Worm (Caenorhabditis elegans) whole organism, mixed stage, embryonic: ENCODE results near the gene C49A9.9.
"Not testable (repeated sequence)": the region's sequence is repeated elsewhere in the genome, so short reads cannot be mapped to it uniquely, and the experiment has no call there.

Source experiments
- M03D4.4 ChIP-seq: sonication (generic microtip); optimal IDR thresholded peaks from 2 replicates; lab custom pipeline; 2017; ENCODE audit warnings: mild to moderate bottlenecking, missing genetic modification characterization, missing compliant biosample characterization
- bed-3 ChIP-seq: fragments of 200-800 bp; sonication (Bioruptor generic); optimal IDR thresholded peaks from 3 replicates; lab custom pipeline; 2018; ENCODE audit warnings: mild to moderate bottlenecking, missing genetic modification characterization, moderate library complexity, missing compliant biosample characterization
- blmp-1 ChIP-seq: fragments of 150-350 bp; optimal IDR thresholded peaks from 2 replicates; lab custom pipeline; 2014; ENCODE audit warnings: missing biosample characterization, missing genetic modification characterization
- ces-1 ChIP-seq: fragments of 150-350 bp; optimal IDR thresholded peaks from 2 replicates; lab custom pipeline; 2014; ENCODE audit warnings: missing biosample characterization, missing genetic modification reagents, missing genetic modification characterization
- cnd-1 ChIP-seq: fragments of 200-800 bp; sonication (Bioruptor generic); optimal IDR thresholded peaks from 2 replicates; lab custom pipeline; 2018; ENCODE audit warnings: mild to moderate bottlenecking, missing genetic modification characterization, missing compliant biosample characterization
- drap-1 ChIP-seq: fragments of 200-800 bp; sonication (Bioruptor generic); optimal IDR thresholded peaks from 3 replicates; lab custom pipeline; 2018; ENCODE audit warnings: mild to moderate bottlenecking, missing genetic modification characterization, missing compliant biosample characterization
- elt-1 ChIP-seq: sonication (generic microtip); optimal IDR thresholded peaks from 2 replicates; lab custom pipeline; 2017; ENCODE audit warnings: missing genetic modification characterization, mild to moderate bottlenecking, missing compliant biosample characterization, antibody characterized with exemption, moderate library complexity, borderline replicate concordance; ENCODE audit not compliant: insufficient read depth
- elt-3 ChIP-seq: fragments of 150-350 bp; optimal IDR thresholded peaks from 2 replicates; lab custom pipeline; 2014; ENCODE audit warnings: missing biosample characterization, missing genetic modification characterization
- flh-1 ChIP-seq: fragments of 200-800 bp; sonication (Bioruptor generic); optimal IDR thresholded peaks from 2 replicates; lab custom pipeline; 2018; ENCODE audit warnings: mild to moderate bottlenecking, missing genetic modification characterization, moderate library complexity, missing compliant biosample characterization
- hlh-1 ChIP-seq: fragments of 150-350 bp; optimal IDR thresholded peaks from 2 replicates; lab custom pipeline; 2014; ENCODE audit warnings: missing biosample characterization, missing genetic modification reagents, missing genetic modification characterization
- lin-13 ChIP-seq: fragments of 150-350 bp; optimal IDR thresholded peaks from 2 replicates; lab custom pipeline; 2014; ENCODE audit warnings: missing biosample characterization, missing genetic modification characterization
- lin-32 ChIP-seq: fragments of 200-800 bp; sonication (Bioruptor generic); optimal IDR thresholded peaks from 2 replicates; lab custom pipeline; 2018; ENCODE audit warnings: mild to moderate bottlenecking, missing genetic modification characterization, missing compliant biosample characterization
- lsy-2 ChIP-seq: fragments of 150-350 bp; optimal IDR thresholded peaks from 2 replicates; lab custom pipeline; 2014; ENCODE audit warnings: missing biosample characterization, missing genetic modification characterization
- mab-5 ChIP-seq: fragments of 150-350 bp; optimal IDR thresholded peaks from 2 replicates; lab custom pipeline; 2014; ENCODE audit warnings: missing biosample characterization, missing genetic modification characterization
- mep-1 ChIP-seq: fragments of 150-350 bp; optimal IDR thresholded peaks from 2 replicates; lab custom pipeline; 2017; ENCODE audit warnings: missing biosample characterization, missing genetic modification reagents, missing genetic modification characterization, inconsistent platforms
- mls-2 ChIP-seq: sonication (generic microtip); optimal IDR thresholded peaks from 2 replicates; lab custom pipeline; 2016; ENCODE audit warnings: mild to moderate bottlenecking, missing genetic modification characterization, moderate library complexity, missing compliant biosample characterization
- nhr-12 ChIP-seq: fragments of 150-350 bp; optimal IDR thresholded peaks from 2 replicates; lab custom pipeline; 2014; ENCODE audit warnings: missing biosample characterization, missing genetic modification characterization
- nhr-237 ChIP-seq: fragments of 150-350 bp; optimal IDR thresholded peaks from 2 replicates; lab custom pipeline; 2014; ENCODE audit warnings: missing biosample characterization, missing genetic modification characterization
- nhr-28 ChIP-seq: fragments of 150-350 bp; optimal IDR thresholded peaks from 2 replicates; lab custom pipeline; 2014; ENCODE audit warnings: missing biosample characterization, missing genetic modification characterization
- nhr-76 ChIP-seq: sonication (generic microtip); optimal IDR thresholded peaks from 2 replicates; lab custom pipeline; 2017; ENCODE audit warnings: missing biosample characterization, missing genetic modification characterization
- pha-4 ChIP-seq: fragments of 150-350 bp; optimal IDR thresholded peaks from 2 replicates; lab custom pipeline; 2018; ENCODE audit warnings: missing biosample characterization, missing genetic modification reagents, missing genetic modification characterization
- sem-2 ChIP-seq: fragments of 200-800 bp; sonication (Bioruptor generic); optimal IDR thresholded peaks from 2 replicates; lab custom pipeline; 2018; ENCODE audit warnings: mild to moderate bottlenecking, missing genetic modification characterization, missing compliant biosample characterization
- snpc-4 ChIP-seq: fragments of 150-350 bp; optimal IDR thresholded peaks from 2 replicates; lab custom pipeline; 2014; ENCODE audit warnings: missing biosample characterization, missing genetic modification characterization
- sptf-1 ChIP-seq: sonication (generic microtip); optimal IDR thresholded peaks from 2 replicates; lab custom pipeline; 2017; ENCODE audit warnings: mild to moderate bottlenecking, missing genetic modification characterization, moderate library complexity, missing compliant biosample characterization
- tbx-8 ChIP-seq: fragments of 200-800 bp; sonication (Bioruptor generic); optimal IDR thresholded peaks from 2 replicates; lab custom pipeline; 2018; ENCODE audit warnings: mild to moderate bottlenecking, missing genetic modification characterization, moderate library complexity, missing compliant biosample characterization
- unc-120 ChIP-seq: sonication (generic microtip); optimal IDR thresholded peaks from 2 replicates; lab custom pipeline; 2017; ENCODE audit warnings: missing genetic modification characterization, missing compliant biosample characterization; ENCODE audit not compliant: poor library complexity, severe bottlenecking
- unc-39 ChIP-seq: fragments of 150-350 bp; optimal IDR thresholded peaks from 2 replicates; lab custom pipeline; 2014; ENCODE audit warnings: missing biosample characterization, missing genetic modification characterization
- unc-62 ChIP-seq: fragments of 150-350 bp; optimal IDR thresholded peaks from 2 replicates; lab custom pipeline; 2014; ENCODE audit warnings: missing biosample characterization, missing genetic modification reagents, missing genetic modification characterization
- zip-8 ChIP-seq: fragments of 150-350 bp; optimal IDR thresholded peaks from 2 replicates; lab custom pipeline; 2014; ENCODE audit warnings: missing biosample characterization, missing genetic modification characterization
- ztf-11 ChIP-seq: fragments of 150-350 bp; optimal IDR thresholded peaks from 2 replicates; lab custom pipeline; 2014; ENCODE audit warnings: missing biosample characterization, missing genetic modification characterization

Gene C49A9.9

ce11 chrIV:6237508-6238227 lies 20.5 kb downstream of the C49A9.9 start, which contains the start of the genes F58F9.6 and F58F9.8:
TSS of gene F58F9.6 (minus strand) at chrIV:6237608.
TSS of gene F58F9.8 (plus strand) at chrIV:6238177.
- TF ChIP-seq mep-1 (tag; lab: Kevin White, UChicago), result no peak
- no peak for TF ChIP-seq hlh-1 (tag; lab: Kevin White, UChicago)
- TF ChIP-seq sptf-1 (tag; lab: Kevin White, UChicago), result no peak
- TF ChIP-seq lin-13 (tag; lab: Kevin White, UChicago), result no peak
- no peak for TF ChIP-seq lsy-2
- TF ChIP-seq elt-1 (tag; lab: Kevin White, UChicago), result no peak
- TF ChIP-seq lin-32 (GFP tag; lab: Kevin White, UChicago), result no peak
- TF ChIP-seq unc-39 (tag; lab: Kevin White, UChicago), result no peak
- TF ChIP-seq unc-62 (GFP tag; lab: Kevin White, UChicago), result no peak
- TF ChIP-seq flh-1, result no peak
- TF ChIP-seq zip-8 (tag; lab: Kevin White, UChicago), result no peak
- TF ChIP-seq snpc-4 (tag; lab: Kevin White, UChicago), result no peak
- TF ChIP-seq mab-5 (tag; lab: Kevin White, UChicago), result no peak
- TF ChIP-seq elt-3, result no peak

ce11 chrIV:6239993-6240392 lies 22.8 kb downstream of the C49A9.9 start, which contains the start of gene F58F9.9:
TSS of gene F58F9.9 (plus strand) at chrIV:6240293.
- no peak for TF ChIP-seq elt-3
- TF ChIP-seq M03D4.4 (tag; lab: Kevin White, UChicago), result no peak
- no peak for TF ChIP-seq pha-4 (tag; lab: Kevin White, UChicago)
- TF ChIP-seq nhr-76 (tag; lab: Kevin White, UChicago), result no peak
- TF ChIP-seq hlh-1 (tag; lab: Kevin White, UChicago), result no peak
- no peak for TF ChIP-seq blmp-1 (tag; lab: Kevin White, UChicago)
- TF ChIP-seq cnd-1 (tag; lab: Kevin White, UChicago), result no peak

ce11 chrIV:6248486-6248885 lies 31.3 kb downstream of the C49A9.9 start, which contains the start of gene acox-3:
TSS of gene acox-3 (minus strand) at chrIV:6248492.
- TF ChIP-seq nhr-12 (tag; lab: Kevin White, UChicago) (no peak), ztf-11 (tag; lab: Kevin White, UChicago) (no peak), bed-3 (GFP tag; lab: Kevin White, UChicago) (no peak), mep-1 (tag; lab: Kevin White, UChicago) (no peak), sem-2 (GFP tag; lab: Kevin White, UChicago) (no peak), flh-1 (no peak), unc-120 (tag; lab: Kevin White, UChicago) (no peak), mls-2 (tag; lab: Kevin White, UChicago) (no peak)
- TF ChIP-seq, all 35 proteins: peak for 0

- TF ChIP-seq nhr-237 (tag; lab: Kevin White, UChicago) (no peak), nhr-28 (tag; lab: Kevin White, UChicago) (no peak), mep-1 (tag; lab: Kevin White, UChicago) (no peak), ces-1 (GFP tag; lab: Kevin White, UChicago) (peak; percentile 24), lsy-2 (no peak), bed-3 (GFP tag; lab: Kevin White, UChicago) (no peak), drap-1 (GFP tag; lab: Kevin White, UChicago) (no peak)
Observed at ce11 chrIV:6249591-6249990, 32.4 kb downstream of the C49A9.9 start, which contains the start of gene F58F9.1. TSS of gene F58F9.1 (plus strand) at chrIV:6249841.

ce11 chrIV:6253000-6253399 lies 35.8 kb downstream of the C49A9.9 start, which contains the start of gene T13A10.2:
TSS of gene T13A10.2 (plus strand) at chrIV:6253300.
- TF ChIP-seq mls-2 (tag; lab: Kevin White, UChicago); lsy-2; cnd-1 (tag; lab: Kevin White, UChicago): not testable (repeated sequence)

ce11 chrIV:6254635-6255034 lies 37.5 kb downstream of the C49A9.9 start, which contains the start of gene T13A10.64:
TSS of gene T13A10.64 (plus strand) at chrIV:6254935.
- TF ChIP-seq unc-62 (GFP tag; lab: Kevin White, UChicago) (no peak), nhr-237 (tag; lab: Kevin White, UChicago) (no peak), nhr-28 (tag; lab: Kevin White, UChicago) (no peak), nhr-12 (tag; lab: Kevin White, UChicago) (no peak), sem-2 (GFP tag; lab: Kevin White, UChicago) (no peak), hlh-1 (tag; lab: Kevin White, UChicago) (no peak), mab-5 (tag; lab: Kevin White, UChicago) (no peak), tbx-8 (GFP tag; lab: Kevin White, UChicago) (no peak), blmp-1 (tag; lab: Kevin White, UChicago) (no peak), drap-1 (GFP tag; lab: Kevin White, UChicago) (no peak), elt-3 (no peak), snpc-4 (tag; lab: Kevin White, UChicago) (no peak), unc-39 (tag; lab: Kevin White, UChicago) (no peak), ces-1 (GFP tag; lab: Kevin White, UChicago) (no peak), mep-1 (tag; lab: Kevin White, UChicago) (no peak), zip-8 (tag; lab: Kevin White, UChicago) (no peak)
